Worm (Caenorhabditis elegans): ENCODE results near the gene ntl-11.

Gene ntl-11

ce11 chrIV:15472387-15472859, 1.1 kb upstream of the ntl-11 start, which contains the start of gene Y73F8A.27 (continued):
- TF ChIP-seq ztf-6 (GFP tag; IDR thresholded peaks at IDR 0.05): no peak
- TF ChIP-seq hsf-1 (GFP tag; IDR thresholded peaks at IDR 0.05): peak; percentile 81
- no peak for TF ChIP-seq sdz-38 (tag; optimal IDR thresholded peaks at IDR 0.05)
- TF ChIP-seq hmg-1.2 (GFP tag; IDR thresholded peaks at IDR 0.05): peak; percentile 98
- TF ChIP-seq ceh-91 (GFP tag; IDR thresholded peaks at IDR 0.05): peak; percentile 54; the same call in 1 of the 2 replicates
- peak in 1 of 2 experiments; percentile 80 for TF ChIP-seq let-607 (tag; optimal IDR thresholded peaks at IDR 0.05)
- TF ChIP-seq dox-1 (GFP tag; IDR thresholded peaks at IDR 0.05): peak; percentile 89
- peak; percentile 66 for TF ChIP-seq F22D6.2 (tag; optimal IDR thresholded peaks at IDR 0.05)
- no peak for TF ChIP-seq sptf-2 (GFP tag; optimal IDR thresholded peaks at IDR 0.05)
- TF ChIP-seq madf-6 (GFP tag; IDR thresholded peaks at IDR 0.05): peak; percentile 62
- TF ChIP-seq nhr-27 (tag; optimal IDR thresholded peaks at IDR 0.05): no peak
- TF ChIP-seq attf-5 (GFP tag; optimal IDR thresholded peaks at IDR 0.05): peak; percentile 98
- peak; percentile 78 for TF ChIP-seq ekl-4 (GFP tag; IDR thresholded peaks at IDR 0.05)
- peak; percentile 80 for TF ChIP-seq C06A6.2 (GFP tag; conservative IDR thresholded peaks at IDR 0.05)
- TF ChIP-seq nfya-2 (GFP tag; IDR thresholded peaks at IDR 0.05): no peak
- TF ChIP-seq chd-7 (tag; optimal IDR thresholded peaks at IDR 0.05): peak; percentile 36
- no peak for TF ChIP-seq lsy-27 (tag; optimal IDR thresholded peaks at IDR 0.05; ENCODE audit: borderline replicate concordance, insufficient read depth)
- TF ChIP-seq T07F8.4 (tag; optimal IDR thresholded peaks at IDR 0.05): no peak
- no peak for TF ChIP-seq nhr-120 (GFP tag; IDR thresholded peaks at IDR 0.05)
- TF ChIP-seq Y53F4B.3 (GFP tag; IDR thresholded peaks at IDR 0.05): no peak
- peak; percentile 26; the same call in 1 of the 2 replicates for TF ChIP-seq zfh-2 (GFP tag; conservative IDR thresholded peaks at IDR 0.05)
- no peak for TF ChIP-seq mes-4 (tag; optimal IDR thresholded peaks at IDR 0.05)
- peak; percentile 63 for TF ChIP-seq snpc-1.1 (tag; optimal IDR thresholded peaks at IDR 0.05; ENCODE audit: insufficient read depth)
- TF ChIP-seq unc-130 (GFP tag; optimal IDR thresholded peaks at IDR 0.05): peak; percentile 62
- peak; percentile 69 for TF ChIP-seq Y56A3A.18 (GFP tag; IDR thresholded peaks at IDR 0.05)
- peak; percentile 59; the same call in 1 of the 2 replicates for TF ChIP-seq ztf-28 (GFP tag; IDR thresholded peaks at IDR 0.05)
- peak; percentile 84 for TF ChIP-seq athp-1 (tag; optimal IDR thresholded peaks at IDR 0.05)
- peak; percentile 78 for TF ChIP-seq ceh-100 (GFP tag; IDR thresholded peaks at IDR 0.05)
- peak; percentile 77 for TF ChIP-seq repo-1 (tag; optimal IDR thresholded peaks at IDR 0.05)
- TF ChIP-seq Y53G8AR.9 (GFP tag; conservative IDR thresholded peaks at IDR 0.05): peak; percentile 93
- TF ChIP-seq ceh-58 (GFP tag; IDR thresholded peaks at IDR 0.05): no peak
- TF ChIP-seq snpc-4 (GFP tag; optimal IDR thresholded peaks at IDR 0.05): peak; percentile 87
- peak; percentile 86 to 94 (median 90) for TF ChIP-seq snpc-4 (tag; optimal IDR thresholded peaks at IDR 0.05)
- TF ChIP-seq ets-4 (GFP tag; optimal IDR thresholded peaks at IDR 0.05): no peak
- TF ChIP-seq F33H1.4 (GFP tag; IDR thresholded peaks at IDR 0.05): peak; percentile 58
- no peak for TF ChIP-seq cebp-2 (GFP tag; IDR thresholded peaks at IDR 0.05)
- TF ChIP-seq ztf-18 (tag; optimal IDR thresholded peaks at IDR 0.05): peak; percentile 99
- TF ChIP-seq atf-7 (tag; optimal IDR thresholded peaks at IDR 0.05): peak; percentile 65
- no peak for TF ChIP-seq aptf-2 (GFP tag; conservative IDR thresholded peaks at IDR 0.05)
- no peak for TF ChIP-seq hlh-26 (GFP tag; conservative IDR thresholded peaks at IDR 0.05)
- TF ChIP-seq egl-44 (GFP tag; IDR thresholded peaks at IDR 0.05): no peak
- TF ChIP-seq attf-6 (GFP tag; IDR thresholded peaks at IDR 0.05): peak; percentile 98
- TF ChIP-seq ccch-3 (GFP tag; optimal IDR thresholded peaks at IDR 0.05): no peak
- no peak for TF ChIP-seq zim-3 (tag; optimal IDR thresholded peaks at IDR 0.05)
- TF ChIP-seq cebp-1 (GFP tag; IDR thresholded peaks at IDR 0.05): no peak
- TF ChIP-seq cebp-1 (tag; optimal IDR thresholded peaks at IDR 0.05): peak; percentile 88
- TF ChIP-seq efl-1 (GFP tag; optimal IDR thresholded peaks at IDR 0.05): peak; percentile 24
- peak; percentile 4 for TF ChIP-seq xnd-1 (tag; optimal IDR thresholded peaks at IDR 0.05)
- TF ChIP-seq ztf-3 (GFP tag; optimal IDR thresholded peaks at IDR 0.05): no peak

Data from whole organism, young adult.